Worm (Caenorhabditis elegans): ENCODE data around the gene cogc-8.

cogc-8 gene

ce11 chrIV:218252-218651 lies 22.0 kb upstream of the cogc-8 start, which contains the start of gene prdx-6:
Gene prdx-6, plus strand, starts transcription at chrIV:218552.
- TF ChIP-seq mep-1 (tag; optimal IDR thresholded peaks at IDR 0.05) (no peak), nhr-77 (tag; optimal IDR thresholded peaks at IDR 0.05) (no peak), hlh-11 (tag; optimal IDR thresholded peaks at IDR 0.05) (no peak), F49E8.2 (tag; optimal IDR thresholded peaks at IDR 0.05; ENCODE audit: borderline replicate concordance) (no peak), ctbp-1 (GFP tag; IDR thresholded peaks at IDR 0.05) (no peak), lin-39 (tag; optimal IDR thresholded peaks at IDR 0.05) (no peak), pha-4 (GFP tag; IDR thresholded peaks at IDR 0.05) (no peak), pha-4 (tag; optimal IDR thresholded peaks at IDR 0.05) (no peak), arid-1 (GFP tag; conservative IDR thresholded peaks at IDR 0.05) (no peak), ceh-32 (tag; optimal IDR thresholded peaks at IDR 0.05; ENCODE audit: poor library complexity) (no peak), nhr-25 (tag; optimal IDR thresholded peaks at IDR 0.05; ENCODE audit: borderline replicate concordance, insufficient read depth) (no peak), F44E2.7 (GFP tag; IDR thresholded peaks at IDR 0.05) (no peak), gei-8 (GFP tag; optimal IDR thresholded peaks at IDR 0.05) (no peak)

- TF ChIP-seq ceh-28 (tag; optimal IDR thresholded peaks at IDR 0.05): no peak
- TF ChIP-seq ctbp-1 (GFP tag; IDR thresholded peaks at IDR 0.05): no peak
- TF ChIP-seq dmd-6 (GFP tag; IDR thresholded peaks at IDR 0.05): no peak
Measured at ce11 chrIV:231673-232072, 8.6 kb upstream of the cogc-8 start, which contains the start of gene gtf-2H1. Gene gtf-2H1, minus strand, starts transcription at chrIV:231773.

DNA sequence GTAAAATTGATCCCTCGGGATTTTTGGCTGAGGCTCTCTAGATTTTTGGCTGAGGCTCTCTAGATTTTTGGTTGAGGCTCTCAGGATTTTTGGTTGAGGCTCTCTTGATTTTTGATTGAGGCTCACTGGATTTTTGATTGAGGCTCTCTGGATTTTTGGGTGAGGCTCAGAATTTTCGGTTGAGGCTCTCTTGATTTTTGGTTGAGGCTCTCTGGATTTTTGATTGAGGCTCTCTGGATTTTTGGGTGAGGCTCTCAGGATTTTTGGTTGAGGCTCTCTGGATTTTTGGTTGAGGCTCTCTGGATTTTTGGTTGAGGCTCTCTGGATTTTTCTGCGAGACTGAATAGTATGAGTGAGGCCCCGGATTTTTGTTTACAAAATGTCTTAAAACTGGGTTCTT lies 4.1 kb upstream of the cogc-8 start:
- TF ChIP-seq snpc-1.2 (GFP tag; IDR thresholded peaks at IDR 0.05): no peak
- no peak for TF ChIP-seq daf-12 (tag; optimal IDR thresholded peaks at IDR 0.05)
- TF ChIP-seq vab-7 (GFP tag; IDR thresholded peaks at IDR 0.05): no peak
- TF ChIP-seq lin-38 (GFP tag; IDR thresholded peaks at IDR 0.05): no peak
- TF ChIP-seq fos-1 (tag; optimal IDR thresholded peaks at IDR 0.05): no peak

DNA sequence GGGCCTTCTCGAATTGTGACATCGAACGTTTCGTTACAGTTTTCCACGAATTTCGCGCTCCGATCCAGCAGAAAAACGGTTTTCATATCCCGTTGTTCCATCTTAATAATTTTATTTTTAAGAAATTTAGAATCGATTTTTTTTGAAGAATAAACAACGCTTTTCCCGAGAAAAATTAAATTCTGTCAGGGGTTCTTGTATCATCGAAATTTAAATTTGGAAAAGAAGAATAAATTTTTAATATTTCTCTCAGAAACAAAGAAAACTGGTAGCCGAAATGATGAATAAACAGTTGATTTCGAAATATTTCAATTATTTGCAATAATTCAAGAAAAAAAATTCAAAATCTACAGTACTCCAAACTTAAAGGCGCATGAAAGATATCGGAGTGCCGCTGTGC lies 2.9 kb upstream of the cogc-8 start, which contains the start of gene ints-13:
Gene ints-13, minus strand, starts transcription at position 101 of the 400 bp plus-strand sequence.
- no peak for TF ChIP-seq sdz-12 (GFP tag; optimal IDR thresholded peaks at IDR 0.05)
- peak; percentile 11; the same call in 1 of the 2 replicates for TF ChIP-seq lin-38 (GFP tag; IDR thresholded peaks at IDR 0.05)
- TF ChIP-seq jun-1 (tag; optimal IDR thresholded peaks at IDR 0.05): no peak

DNA sequence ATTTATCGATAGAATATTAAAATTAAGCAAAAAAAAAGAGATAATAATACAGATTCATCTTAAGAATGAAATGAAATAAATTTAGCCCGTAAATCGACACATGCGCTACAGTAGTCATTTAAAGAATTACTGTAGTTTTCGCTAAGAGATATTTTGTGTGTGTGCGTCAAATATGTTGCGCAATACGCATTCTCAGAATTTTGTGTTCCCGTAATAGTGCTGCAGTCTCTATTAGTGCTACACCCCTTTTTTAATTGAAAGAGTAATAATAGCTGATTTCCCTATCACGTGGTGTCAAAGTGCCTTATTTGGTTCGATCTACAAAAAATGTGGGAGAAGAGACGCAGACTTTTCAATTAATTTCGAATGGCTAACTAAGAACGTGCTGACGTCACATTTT lies 4.0 kb downstream of the cogc-8 start:
- TF ChIP-seq Y48G9A.11 (GFP tag; IDR thresholded peaks at IDR 0.05) (no peak), nhr-41 (GFP tag; IDR thresholded peaks at IDR 0.05) (no peak), Y105C5A.15 (GFP tag; IDR thresholded peaks at IDR 0.05) (no peak), lin-38 (GFP tag; IDR thresholded peaks at IDR 0.05) (no peak), lin-15B (tag; optimal IDR thresholded peaks at IDR 0.05) (no peak)

ce11 chrIV:244843-245242 lies 4.6 kb downstream of the cogc-8 start, which contains the start of gene aass-1:
Gene aass-1, plus strand, starts transcription at chrIV:245143.
- no peak for TF ChIP-seq zag-1 (tag; optimal IDR thresholded peaks at IDR 0.05)
- TF ChIP-seq duxl-1 (tag; optimal IDR thresholded peaks at IDR 0.05; ENCODE audit: poor library complexity): no peak
- no peak for TF ChIP-seq daf-19 (GFP tag; conservative IDR thresholded peaks at IDR 0.05)
- no peak for TF ChIP-seq ces-1 (GFP tag; optimal IDR thresholded peaks at IDR 0.05)
- TF ChIP-seq nhr-28 (tag; optimal IDR thresholded peaks at IDR 0.05): peak; percentile 5
- TF ChIP-seq R02D3.7 (tag; optimal IDR thresholded peaks at IDR 0.05): peak; percentile 6
- no peak for TF ChIP-seq hif-1 (tag; optimal IDR thresholded peaks at IDR 0.05)

All from whole organism, L4 larva.